Worm (Caenorhabditis elegans): ENCODE data around the gene T25B2.1.
A peak's percentile ranks its signal among the peaks of the same experiment; 100 is the strongest.

The T25B2.1 gene

DNA sequence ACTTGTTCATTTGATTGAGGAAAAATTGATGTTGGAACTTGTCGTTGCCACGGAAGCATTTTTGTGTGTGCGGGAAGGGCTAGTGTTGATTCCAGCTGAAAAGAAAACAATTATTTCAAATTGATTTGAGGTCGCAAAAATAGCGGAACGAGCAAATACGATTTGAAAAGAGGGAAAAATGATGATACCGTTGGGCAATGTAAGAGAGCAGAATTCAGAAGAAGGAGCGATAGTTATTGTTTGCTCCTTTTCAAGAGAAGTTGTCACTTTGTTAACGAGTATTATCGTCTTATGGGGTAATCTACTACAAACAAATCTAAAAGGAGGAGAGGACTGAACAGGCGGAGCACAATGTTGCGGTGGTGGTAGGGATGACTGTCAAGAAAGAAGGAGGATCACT, 13.3 kb upstream of the T25B2.1 start, which contains the start of gene odd-2:
TSS of gene odd-2 (minus strand) at position 101 of the 400 bp plus-strand sequence.
- TF ChIP-seq F57C9.4 (tag; optimal IDR thresholded peaks at IDR 0.05) (no peak), nhr-80 (tag; optimal IDR thresholded peaks at IDR 0.05) (no peak), hsf-1 (GFP tag; IDR thresholded peaks at IDR 0.05) (no peak), lin-40 (tag; optimal IDR thresholded peaks at IDR 0.05) (no peak)

DNA sequence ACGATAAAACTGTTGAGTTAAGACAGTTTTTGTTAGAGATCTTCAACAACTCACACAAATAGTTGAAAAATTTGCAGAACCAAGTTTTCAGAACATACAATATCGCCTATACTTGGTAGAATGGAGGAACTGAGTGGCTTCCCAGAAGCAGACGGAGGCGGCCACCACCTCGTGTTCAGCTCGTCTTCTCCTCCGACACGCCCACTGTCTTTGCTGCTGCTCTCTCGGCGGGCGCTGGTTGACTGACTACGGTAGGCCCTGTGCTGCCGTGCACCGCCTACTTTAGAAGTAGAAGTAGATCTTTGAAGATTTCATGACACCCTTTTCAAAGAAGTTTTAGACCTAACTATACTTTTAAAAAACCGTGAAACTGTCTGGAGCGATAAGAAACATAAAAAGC, 11.7 kb upstream of the T25B2.1 start:
- no peak for TF ChIP-seq tbx-9 (tag; optimal IDR thresholded peaks at IDR 0.05; ENCODE audit: borderline replicate concordance)
- TF ChIP-seq zfh-2 (GFP tag; conservative IDR thresholded peaks at IDR 0.05) = peak; percentile 72
- TF ChIP-seq egrh-3 (GFP tag; IDR thresholded peaks at IDR 0.05) = peak; percentile 27; the same call in 1 of the 2 replicates

DNA sequence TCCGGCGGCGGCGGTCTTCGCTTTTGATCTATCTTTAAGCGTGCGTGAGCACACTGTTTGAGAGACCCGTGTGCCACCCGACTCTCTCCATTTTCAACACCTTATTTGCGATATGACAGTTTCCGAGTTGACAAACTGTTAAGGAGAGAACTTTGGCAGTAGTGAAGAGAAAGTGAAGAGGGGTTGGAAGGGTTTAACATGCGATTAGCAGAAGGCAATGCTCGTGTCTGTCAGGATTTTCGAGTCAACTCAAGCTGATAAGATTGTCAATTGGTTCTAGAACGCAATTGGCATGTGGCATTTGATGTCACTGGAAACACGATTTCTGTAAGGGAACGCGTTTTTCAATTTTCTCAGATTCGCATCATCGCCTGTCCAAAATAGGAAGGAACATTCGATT, 6.4 kb upstream of the T25B2.1 start:
- TF ChIP-seq lsy-27 (tag; optimal IDR thresholded peaks at IDR 0.05; ENCODE audit: borderline replicate concordance, insufficient read depth) (no peak), nhr-80 (tag; optimal IDR thresholded peaks at IDR 0.05) (peak; percentile 30), ztf-22 (GFP tag; optimal IDR thresholded peaks at IDR 0.05) (no peak), ztf-3 (GFP tag; optimal IDR thresholded peaks at IDR 0.05) (no peak)

DNA sequence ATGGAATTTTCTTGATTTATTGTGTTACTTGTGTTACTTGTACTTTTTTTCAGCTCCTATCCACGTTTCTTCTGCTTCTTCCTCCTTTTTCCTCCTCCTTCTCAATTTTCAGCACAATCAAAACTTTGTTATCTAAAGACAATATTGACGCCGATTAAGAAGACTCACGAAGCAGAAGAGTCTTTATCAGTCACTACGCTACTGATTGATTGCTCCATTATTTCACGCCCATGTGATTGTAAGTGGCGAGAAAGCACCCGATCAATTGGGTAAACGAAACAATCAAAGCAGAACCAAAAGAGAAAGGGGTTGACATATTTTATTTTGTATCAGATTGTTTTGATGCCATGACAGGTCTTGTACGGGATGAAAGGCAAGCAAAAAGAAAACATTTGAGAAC, 4.5 kb upstream of the T25B2.1 start, which contains the start of gene T25B2.2:
TSS of gene T25B2.2 (plus strand) at position 392 of the 400 bp plus-strand sequence.
- TF ChIP-seq nhr-80 (tag; optimal IDR thresholded peaks at IDR 0.05) (peak; percentile 80), dpff-1 (tag; optimal IDR thresholded peaks at IDR 0.05) (no peak)

DNA sequence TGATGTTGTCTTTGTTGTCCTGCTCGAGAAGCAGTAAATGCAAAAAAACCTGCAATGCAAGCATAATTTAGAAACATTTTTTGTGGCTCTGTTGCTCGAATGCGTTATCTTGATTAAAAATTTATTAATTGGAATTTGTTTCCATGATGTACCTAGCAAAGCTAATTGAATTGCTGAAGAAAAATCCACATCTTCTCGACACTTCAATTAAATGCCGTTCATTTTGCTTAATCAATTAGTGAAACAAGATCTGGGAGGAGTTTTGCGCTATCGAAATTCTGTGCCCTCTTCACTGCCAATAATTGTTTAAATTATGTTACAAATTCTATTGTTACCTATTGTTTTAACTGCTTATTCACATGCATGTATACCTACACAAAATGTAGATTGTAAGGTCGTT, 2.1 kb downstream of the T25B2.1 start, which contains the start of gene T25B2.3:
TSS of gene T25B2.3 (plus strand) at position 301 of the 400 bp plus-strand sequence.
- TF ChIP-seq Y79H2A.3 (GFP tag; conservative IDR thresholded peaks at IDR 0.05) (no peak), F37B4.10 (GFP tag; IDR thresholded peaks at IDR 0.05) (no peak), rpc-1 (optimal IDR thresholded peaks at IDR 0.05) (no peak), rpc-1 (tag; optimal IDR thresholded peaks at IDR 0.05) (no peak), aptf-2 (GFP tag; conservative IDR thresholded peaks at IDR 0.05) (no peak), B0261.1 (tag; optimal IDR thresholded peaks at IDR 0.05) (no peak), repo-1 (tag; optimal IDR thresholded peaks at IDR 0.05) (no peak), ceh-27 (GFP tag; optimal IDR thresholded peaks at IDR 0.05) (no peak), ceh-58 (GFP tag; IDR thresholded peaks at IDR 0.05) (no peak), dpff-1 (tag; optimal IDR thresholded peaks at IDR 0.05) (no peak), T26A5.8 (tag; optimal IDR thresholded peaks at IDR 0.05) (no peak), ceh-100 (GFP tag; IDR thresholded peaks at IDR 0.05) (no peak), mcd-1 (GFP tag; IDR thresholded peaks at IDR 0.05) (no peak), madf-6 (GFP tag; IDR thresholded peaks at IDR 0.05) (no peak), rcor-1 (GFP tag; IDR thresholded peaks at IDR 0.05) (no peak)

DNA sequence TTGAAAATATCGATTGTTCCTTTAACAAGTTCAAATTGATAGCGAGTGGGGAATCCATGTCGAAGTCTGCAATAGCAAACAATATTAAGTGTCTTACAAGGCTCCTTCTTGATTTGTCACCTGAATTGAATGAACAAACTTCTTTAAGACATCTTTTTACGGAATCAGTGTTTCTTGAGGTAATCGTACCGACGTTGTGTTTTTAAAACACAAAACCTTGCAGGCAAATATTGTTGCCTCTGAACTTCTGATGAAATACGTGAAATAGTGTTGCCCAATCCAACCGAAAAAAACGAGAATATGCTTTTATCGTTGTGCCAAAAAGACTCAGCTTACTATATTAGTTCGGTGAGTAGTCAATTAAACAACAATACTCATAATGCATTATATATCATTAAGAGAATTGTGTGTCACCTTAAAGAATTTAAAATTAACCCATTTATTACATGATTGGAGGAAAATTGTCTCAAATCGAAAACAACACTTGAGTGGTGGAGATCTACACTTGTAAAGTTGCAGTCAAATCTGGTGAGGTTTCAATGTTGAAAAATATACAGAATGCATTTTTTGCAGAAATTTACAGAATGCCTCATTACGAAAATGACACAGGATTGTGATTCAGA, 4.3 kb downstream of the T25B2.1 start, which contains the start of the genes T25B2.4 and T13C5.3:
TSS of gene T25B2.4 (plus strand) at position 301 of the 623 bp plus-strand sequence.
TSS of gene T13C5.3 (plus strand) at position 573 of the 623 bp plus-strand sequence.
- TF ChIP-seq B0035.1 (tag; optimal IDR thresholded peaks at IDR 0.05) (no peak), lsy-27 (tag; optimal IDR thresholded peaks at IDR 0.05; ENCODE audit: borderline replicate concordance, insufficient read depth) (no peak), Y56A3A.18 (GFP tag; IDR thresholded peaks at IDR 0.05) (no peak), tbp1 (GFP tag; optimal IDR thresholded peaks at IDR 0.05) (no peak), mxl-1 (tag; optimal IDR thresholded peaks at IDR 0.05) (no peak), ceh-100 (GFP tag; IDR thresholded peaks at IDR 0.05) (no peak), fkh-3 (tag; optimal IDR thresholded peaks at IDR 0.05) (no peak)
